Fruit fly (Drosophila melanogaster): ENCODE results near the gene Fum2.

Gene Fum2

DNA sequence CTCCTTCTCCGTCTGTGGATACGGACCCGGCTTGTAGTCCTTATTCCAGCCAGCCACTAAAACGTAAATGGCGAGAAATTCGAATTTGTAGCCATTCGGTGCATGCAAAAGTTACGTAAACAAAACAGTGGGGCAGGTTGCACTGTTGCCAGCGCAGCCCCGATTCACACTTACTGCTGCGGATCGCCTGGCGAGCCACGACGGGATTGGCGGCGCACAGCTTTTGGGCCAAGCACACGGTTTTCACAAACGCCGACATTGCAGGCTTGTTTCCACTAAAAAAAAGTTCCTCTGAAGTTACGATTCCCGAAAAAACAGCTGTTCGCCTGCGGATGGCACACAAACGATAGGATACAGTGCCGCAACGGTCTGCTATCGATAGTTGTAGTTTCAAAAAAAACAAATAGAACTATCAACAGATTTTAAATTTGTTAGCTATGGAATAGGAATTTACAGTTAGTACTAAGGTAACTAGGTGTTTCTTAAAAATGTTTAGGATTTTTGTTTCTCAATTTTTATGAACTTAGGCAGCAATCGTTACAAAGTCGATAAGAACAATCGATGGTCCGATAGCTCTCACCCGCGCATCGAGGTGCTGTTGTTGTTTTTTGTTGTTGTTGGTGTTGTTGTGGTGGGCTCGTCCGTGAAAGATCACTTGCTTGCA lies 3.6 kb upstream of the Fum2 start, which contains the start of gene Fum1 (continued):
- TF ChIP-seq CG13287 (GFP tag; IDR thresholded peaks at IDR 0.05; ENCODE audit: partially characterized antibody) (peak; percentile 94), Hand (GFP tag; optimal IDR thresholded peaks at IDR 0.05) (no peak), cato (GFP tag; optimal IDR thresholded peaks at IDR 0.05; ENCODE audit: borderline replicate concordance) (no peak), CG1602 (GFP tag; optimal IDR thresholded peaks at IDR 0.05) (no peak), CG6272 (GFP tag; IDR thresholded peaks at IDR 0.05) (no peak), Camta (GFP tag; optimal IDR thresholded peaks at IDR 0.05) (no peak), odd (GFP tag; optimal IDR thresholded peaks at IDR 0.05) (no peak), CG2712 (tag; optimal IDR thresholded peaks at IDR 0.05) (peak; percentile 43), CrebB (tag; optimal IDR thresholded peaks at IDR 0.05) (no peak), CG11456 (GFP tag; IDR thresholded peaks at IDR 0.05) (no peak), peb (GFP tag; IDR thresholded peaks at IDR 0.05) (no peak), CG12942 (GFP tag; optimal IDR thresholded peaks at IDR 0.05) (no peak), CG14965 (GFP tag; optimal IDR thresholded peaks at IDR 0.05; ENCODE audit: borderline replicate concordance) (no peak), Meics (GFP tag; optimal IDR thresholded peaks at IDR 0.05) (no peak), hkb (optimal IDR thresholded peaks at IDR 0.05) (peak; percentile 69), hkb (GFP tag; IDR thresholded peaks at IDR 0.05) (no peak), pros (GFP tag; optimal IDR thresholded peaks at IDR 0.05) (no peak), Spps (tag; optimal IDR thresholded peaks at IDR 0.05) (no peak), klu (GFP tag; IDR thresholded peaks at IDR 0.05) (no peak), dmrt99B (tag; optimal IDR thresholded peaks at IDR 0.05) (no peak), CG4424 (GFP tag; optimal IDR thresholded peaks at IDR 0.05) (peak; percentile 4), NC2β (GFP tag; optimal IDR thresholded peaks at IDR 0.05) (no peak), abd-A (tag; optimal IDR thresholded peaks at IDR 0.05) (no peak), ac (GFP tag; optimal IDR thresholded peaks at IDR 0.05) (no peak), NFAT (GFP tag; IDR thresholded peaks at IDR 0.05) (no peak), Hr51 (GFP tag; optimal IDR thresholded peaks at IDR 0.05) (no peak), zen2 (GFP tag; IDR thresholded peaks at IDR 0.05; ENCODE audit: partially characterized antibody) (peak; percentile 64; the same call in 2 of the 3 replicates), gcm (GFP tag; optimal IDR thresholded peaks at IDR 0.05) (no peak), stwl (tag; optimal IDR thresholded peaks at IDR 0.05) (peak; percentile 46), Lpt (GFP tag; optimal IDR thresholded peaks at IDR 0.05) (no peak), Adf1 (GFP tag; IDR thresholded peaks at IDR 0.05) (no peak), tgo (GFP tag; IDR thresholded peaks at IDR 0.05) (no peak), org-1 (GFP tag; optimal IDR thresholded peaks at IDR 0.05) (no peak), Neu2 (GFP tag; optimal IDR thresholded peaks at IDR 0.05; ENCODE audit: borderline replicate concordance) (no peak), slbo (GFP tag; IDR thresholded peaks at IDR 0.05) (no peak), nerfin-2 (GFP tag; IDR thresholded peaks at IDR 0.05; ENCODE audit: partially characterized antibody) (peak; percentile 84), CG18599 (GFP tag; optimal IDR thresholded peaks at IDR 0.05) (no peak), Lhr (GFP tag; optimal IDR thresholded peaks at IDR 0.05) (no peak), CG4730 (GFP tag; IDR thresholded peaks at IDR 0.05) (no peak), CG6689 (GFP tag; IDR thresholded peaks at IDR 0.05) (no peak), Atf3 (GFP tag; optimal IDR thresholded peaks at IDR 0.05) (no peak), ken (GFP tag; IDR thresholded peaks at IDR 0.05) (no peak), jing (GFP tag; optimal IDR thresholded peaks at IDR 0.05) (no peak), vvl (GFP tag; IDR thresholded peaks at IDR 0.05) (no peak), aop (GFP tag; IDR thresholded peaks at IDR 0.05) (no peak), ash1 (GFP tag; optimal IDR thresholded peaks at IDR 0.05) (no peak), CG17359 (tag; optimal IDR thresholded peaks at IDR 0.05) (no peak), HmgD (GFP tag; optimal IDR thresholded peaks at IDR 0.05) (no peak), Med (GFP tag) (peak; percentile 45), Optix (GFP tag; IDR thresholded peaks at IDR 0.05) (no peak), so (GFP tag; IDR thresholded peaks at IDR 0.05) (no peak)
